Fruit fly (Drosophila melanogaster): ENCODE data around the gene Srx.
"Not testable (repeated sequence)": the region's sequence is repeated elsewhere in the genome, so short reads cannot be mapped to it uniquely, and the experiment has no call there.

The Srx gene

dm6 chrX:17889247-17889646, 32.5 kb downstream of the Srx start, which contains the start of gene Gss1:
Gss1 (plus strand) TSS chrX:17889547.
- not testable (repeated sequence) for TF ChIP-seq CG10348 (GFP tag; IDR thresholded peaks at IDR 0.05); D1 (tag; optimal IDR thresholded peaks at IDR 0.05); CG17806 (tag; optimal IDR thresholded peaks at IDR 0.05)

dm6 chrX:17899402-17899801, 42.6 kb downstream of the Srx start, which contains the start of gene Gss2:
Gss2 (plus strand) TSS chrX:17899702.
- not testable (repeated sequence) for TF ChIP-seq CG13204 (GFP tag; optimal IDR thresholded peaks at IDR 0.05); CG32121 (GFP tag; IDR thresholded peaks at IDR 0.05); CG10348 (GFP tag; IDR thresholded peaks at IDR 0.05)

DNA sequence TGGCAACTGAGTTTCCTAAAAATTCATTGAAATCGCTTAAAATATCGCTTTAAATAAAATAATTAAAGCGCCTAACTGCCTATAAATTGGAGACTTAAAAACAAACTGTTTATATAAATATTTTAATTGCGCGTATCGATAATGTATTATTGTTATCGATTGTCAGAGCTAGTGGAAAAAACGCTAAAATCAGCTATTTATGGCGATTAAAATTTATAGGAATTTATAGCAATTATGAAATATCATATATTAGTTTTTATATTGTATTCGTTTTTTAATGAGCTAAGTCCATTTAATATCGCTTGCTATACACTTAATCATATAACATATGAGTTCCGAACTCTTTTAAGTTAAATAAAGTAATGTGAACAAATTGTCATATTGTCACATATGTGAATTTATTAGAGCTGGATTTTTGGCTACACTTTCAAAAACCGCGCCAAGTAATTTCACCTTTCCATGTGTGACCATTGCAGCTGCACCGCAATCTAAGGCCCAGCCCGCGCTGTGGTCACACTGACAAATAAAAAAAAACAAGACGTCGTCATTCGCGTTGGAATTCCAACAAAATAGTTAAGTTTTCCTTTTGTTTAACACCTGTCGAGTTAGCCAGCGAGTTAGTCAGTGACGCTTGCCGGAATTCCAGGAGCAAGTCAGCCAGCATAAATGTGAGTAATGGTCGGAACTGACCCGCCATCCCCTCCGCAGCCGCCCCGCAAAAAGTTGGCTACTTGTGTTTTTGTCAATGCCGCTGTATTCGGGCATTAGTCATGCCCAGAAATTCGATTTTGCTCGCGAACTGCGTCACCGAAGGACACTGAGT, 50.6 kb downstream of the Srx start, which contains the start of the genes CG7772 and Vps4:
TSS of gene CG7772 (minus strand) at position 78 of the 823 bp plus-strand sequence.
TSS of gene Vps4 (plus strand) at position 509 of the 823 bp plus-strand sequence.
- no peak for TF ChIP-seq D1 (tag; optimal IDR thresholded peaks at IDR 0.05)

All from whole organism, pupa.